Worm (Caenorhabditis elegans): ENCODE results near the gene D1044.4.

DNA sequence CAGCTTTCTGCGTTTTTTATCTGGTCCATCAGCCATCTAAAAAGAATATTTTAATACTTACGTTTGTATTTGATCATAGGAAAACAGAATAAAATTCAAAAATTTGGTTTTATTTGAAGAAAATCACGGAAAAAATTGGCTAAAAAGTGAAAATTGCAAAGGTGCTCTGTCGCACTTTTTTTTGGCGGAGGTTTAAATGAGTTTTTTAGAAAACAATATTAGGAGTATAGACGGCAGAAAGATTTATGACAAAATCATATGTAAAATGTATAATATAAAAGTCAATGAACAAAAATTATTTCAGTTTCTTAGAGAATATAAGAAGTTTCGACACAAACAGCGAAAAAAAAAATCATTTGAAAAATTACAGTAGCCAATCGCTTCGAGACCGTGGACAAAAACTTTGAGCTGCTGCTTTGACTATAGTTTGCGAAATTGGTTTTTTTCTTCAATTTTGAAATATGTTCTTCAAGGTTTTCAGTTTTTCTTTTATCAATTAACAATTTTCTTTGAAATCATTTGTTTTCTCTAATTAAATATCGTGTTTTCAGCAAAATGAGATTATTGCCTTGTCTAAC lies 38.0 kb downstream of the D1044.4 start, which contains the start of the genes R02F2.7 and R02F2.4:
- no peak for TF ChIP-seq him-1 (tag; optimal IDR thresholded peaks at IDR 0.05)
- no peak for TF ChIP-seq dao-5 (tag; optimal IDR thresholded peaks at IDR 0.05)
